Worm (Caenorhabditis elegans) whole organism, young adult: Measurements from ENCODE around the gene M163.5.

Source experiments
- B0336.3 ChIP-seq: fragments of 200-800 bp; sonication (Bioruptor generic); IDR thresholded peaks from 2 replicates; pipeline ENCODE4 v1.3.6; 2022; ENCODE audit warnings: missing genetic modification characterization, missing compliant biosample characterization
- C06A6.2 ChIP-seq: fragments of 200-800 bp; sonication (Bioruptor generic); conservative IDR thresholded peaks from 2 replicates; pipeline ENCODE4 v1.3.6; 2022; ENCODE audit warnings: missing genetic modification characterization, missing compliant biosample characterization
- F10E7.11 ChIP-seq: sonication (generic microtip); optimal IDR thresholded peaks from 2 replicates; lab custom pipeline; 2017; ENCODE audit warnings: mild to moderate bottlenecking, missing genetic modification characterization, moderate library complexity, missing compliant biosample characterization
- F22D6.2 ChIP-seq: sonication (generic microtip); optimal IDR thresholded peaks from 2 replicates; lab custom pipeline; 2016; ENCODE audit warnings: mild to moderate bottlenecking, missing genetic modification characterization, missing compliant biosample characterization
- F33H1.4 ChIP-seq: fragments of 200-800 bp; sonication (Bioruptor generic); IDR thresholded peaks from 2 replicates; pipeline ENCODE4 v1.3.6; 2022; ENCODE audit warnings: missing genetic modification reagents, missing genetic modification characterization, missing compliant biosample characterization
- F37B4.10 ChIP-seq: fragments of 200-800 bp; sonication (Bioruptor generic); IDR thresholded peaks from 2 replicates; pipeline ENCODE4 v1.3.6; 2022; ENCODE audit warnings: missing genetic modification characterization, missing compliant biosample characterization
- K11D2.4 ChIP-seq: fragments of 200-800 bp; sonication (Bioruptor generic); IDR thresholded peaks from 2 replicates; pipeline ENCODE4 v1.3.6; 2022; ENCODE audit warnings: missing genetic modification reagents, missing genetic modification characterization, missing compliant biosample characterization
- Y53F4B.3 ChIP-seq: fragments of 200-800 bp; sonication (Bioruptor generic); IDR thresholded peaks from 2 replicates; pipeline ENCODE4 v1.3.6; 2022; ENCODE audit warnings: missing genetic modification reagents, missing genetic modification characterization, missing compliant biosample characterization
- ZK185.1 ChIP-seq: sonication (generic microtip); optimal IDR thresholded peaks from 2 replicates; lab custom pipeline; 2016; ENCODE audit warnings: mild to moderate bottlenecking, missing genetic modification characterization, missing compliant biosample characterization; ENCODE audit not compliant: poor library complexity, severe bottlenecking
- aptf-3 ChIP-seq: fragments of 200-800 bp; sonication (Bioruptor generic); IDR thresholded peaks from 2 replicates; pipeline ENCODE4 v1.3.6; 2022; ENCODE audit warnings: missing genetic modification characterization, missing compliant biosample characterization
- attf-6 ChIP-seq: fragments of 200-800 bp; sonication (Bioruptor generic); IDR thresholded peaks from 2 replicates; pipeline ENCODE4 v1.3.6; 2022; ENCODE audit warnings: missing genetic modification reagents, missing genetic modification characterization, missing compliant biosample characterization
- ceh-100 ChIP-seq: fragments of 200-800 bp; sonication (Bioruptor generic); IDR thresholded peaks from 2 replicates; pipeline ENCODE4 v1.3.6; 2022; ENCODE audit warnings: missing genetic modification reagents, missing genetic modification characterization, missing compliant biosample characterization
- ceh-40 ChIP-seq: fragments of 200-800 bp; sonication (Bioruptor generic); IDR thresholded peaks from 2 replicates; pipeline ENCODE4 v1.3.6; 2022; ENCODE audit warnings: missing genetic modification characterization, missing compliant biosample characterization
- ceh-79 ChIP-seq: sonication (generic microtip); optimal IDR thresholded peaks from 2 replicates; lab custom pipeline; 2017; ENCODE audit warnings: mild to moderate bottlenecking, missing genetic modification characterization, missing compliant biosample characterization
- ceh-91 ChIP-seq: fragments of 200-800 bp; sonication (Bioruptor generic); IDR thresholded peaks from 2 replicates; pipeline ENCODE4 v1.3.6; 2022; ENCODE audit warnings: missing genetic modification reagents, missing genetic modification characterization, missing compliant biosample characterization
- dox-1 ChIP-seq: fragments of 200-800 bp; sonication (Bioruptor generic); IDR thresholded peaks from 2 replicates; pipeline ENCODE4 v1.3.6; 2022; ENCODE audit warnings: missing genetic modification reagents, missing genetic modification characterization, missing compliant biosample characterization
- dpff-1 ChIP-seq: sonication (generic microtip); optimal IDR thresholded peaks from 2 replicates; lab custom pipeline; 2017; ENCODE audit warnings: mild to moderate bottlenecking, missing genetic modification characterization, missing compliant biosample characterization
- dpl-1 ChIP-seq: fragments of 150-350 bp; optimal IDR thresholded peaks from 2 replicates; lab custom pipeline; 2014; ENCODE audit warnings: missing biosample characterization, missing genetic modification reagents, missing genetic modification characterization
- efl-1 ChIP-seq: fragments of 150-350 bp; optimal IDR thresholded peaks from 2 replicates; lab custom pipeline; 2014; ENCODE audit warnings: missing biosample characterization, missing genetic modification reagents, missing genetic modification characterization
- egl-18 ChIP-seq: fragments of 200-800 bp; sonication (Bioruptor generic); IDR thresholded peaks from 2 replicates; pipeline ENCODE4 v1.3.6; 2022; ENCODE audit warnings: missing genetic modification reagents, missing genetic modification characterization, missing compliant biosample characterization
- egrh-3 ChIP-seq: fragments of 200-800 bp; sonication (Bioruptor generic); IDR thresholded peaks from 2 replicates; pipeline ENCODE4 v1.3.6; 2022; ENCODE audit warnings: missing genetic modification reagents, missing genetic modification characterization, missing compliant biosample characterization
- ekl-4 ChIP-seq: fragments of 200-800 bp; sonication (Bioruptor generic); IDR thresholded peaks from 2 replicates; pipeline ENCODE4 v1.3.6; 2022; ENCODE audit warnings: missing genetic modification reagents, missing genetic modification characterization, missing compliant biosample characterization
- ets-4 ChIP-seq: fragments of 200-800 bp; sonication (Bioruptor generic); optimal IDR thresholded peaks from 2 replicates; lab custom pipeline; 2018; ENCODE audit warnings: mild to moderate bottlenecking, missing genetic modification characterization, missing compliant biosample characterization
- gei-17 ChIP-seq: fragments of 200-800 bp; sonication (Bioruptor generic); optimal IDR thresholded peaks from 2 replicates; lab custom pipeline; 2018; ENCODE audit warnings: mild to moderate bottlenecking, missing genetic modification characterization, missing compliant biosample characterization
- him-1 ChIP-seq: sonication (generic microtip); optimal IDR thresholded peaks from 2 replicates; lab custom pipeline; 2016; ENCODE audit warnings: missing genotype, missing genetic modification reagents, missing genetic modification characterization, missing compliant biosample characterization
- hlh-26 ChIP-seq: fragments of 200-800 bp; sonication (Bioruptor generic); conservative IDR thresholded peaks from 2 replicates; pipeline ENCODE4 v1.3.6; 2022; ENCODE audit warnings: missing genetic modification reagents, missing genetic modification characterization, missing compliant biosample characterization
- hmg-1.2 ChIP-seq: fragments of 200-800 bp; sonication (Bioruptor generic); IDR thresholded peaks from 2 replicates; pipeline ENCODE4 v1.3.6; 2022; ENCODE audit warnings: missing genetic modification reagents, missing genetic modification characterization, missing compliant biosample characterization
- hsf-1 ChIP-seq: fragments of 200-800 bp; sonication (Bioruptor generic); IDR thresholded peaks from 2 replicates; pipeline ENCODE4 v1.3.6; 2022; ENCODE audit warnings: missing genetic modification reagents, missing genetic modification characterization, missing compliant biosample characterization
- lin-35 ChIP-seq, 3 experiments: fragments of 150-350 bp in 2 of 3; sonication (generic microtip) in 1 of 3; optimal IDR thresholded peaks; 2 replicates each; lab custom pipeline; 2014 to 2018; ENCODE audit warnings: missing biosample characterization in 3 of 3, missing genetic modification characterization in 3 of 3, missing genetic modification reagents in 3 of 3
- madf-10 ChIP-seq: sonication (generic microtip); optimal IDR thresholded peaks from 2 replicates; lab custom pipeline; 2016; ENCODE audit warnings: mild to moderate bottlenecking, missing genetic modification characterization, missing compliant biosample characterization
- madf-6 ChIP-seq: fragments of 200-800 bp; sonication (Bioruptor generic); IDR thresholded peaks from 2 replicates; pipeline ENCODE4 v1.3.6; 2022; ENCODE audit warnings: missing genetic modification reagents, missing genetic modification characterization, missing compliant biosample characterization
- madf-8 ChIP-seq: fragments of 200-800 bp; sonication (Bioruptor generic); conservative IDR thresholded peaks from 2 replicates; pipeline ENCODE4 v1.3.6; 2022; ENCODE audit warnings: missing genetic modification reagents, missing genetic modification characterization, missing compliant biosample characterization
- mcd-1 ChIP-seq: fragments of 200-800 bp; sonication (Bioruptor generic); IDR thresholded peaks from 2 replicates; pipeline ENCODE4 v1.3.6; 2022; ENCODE audit warnings: missing genetic modification reagents, missing genetic modification characterization, missing compliant biosample characterization
- nhr-120 ChIP-seq: fragments of 200-800 bp; sonication (Bioruptor generic); IDR thresholded peaks from 2 replicates; pipeline ENCODE4 v1.3.6; 2022; ENCODE audit warnings: missing genetic modification characterization, missing compliant biosample characterization
- nhr-179 ChIP-seq: sonication (generic microtip); optimal IDR thresholded peaks from 2 replicates; lab custom pipeline; 2016; ENCODE audit warnings: mild to moderate bottlenecking, missing genetic modification characterization, missing compliant biosample characterization
- nhr-80 ChIP-seq: sonication (generic microtip); optimal IDR thresholded peaks from 2 replicates; lab custom pipeline; 2016; ENCODE audit warnings: missing genetic modification characterization, missing compliant biosample characterization
- sea-2 ChIP-seq: fragments of 200-800 bp; sonication (Bioruptor generic); IDR thresholded peaks from 2 replicates; pipeline ENCODE4 v1.3.6; 2022; ENCODE audit warnings: missing genetic modification characterization, missing compliant biosample characterization
- snpc-4 ChIP-seq, 5 experiments: fragments of 150-350 bp in 1 of 5; sonication (generic microtip) in 4 of 5; optimal IDR thresholded peaks; 2 replicates each; lab custom pipeline; 2014 to 2018; ENCODE audit warnings: missing genetic modification characterization in 5 of 5, missing biosample characterization in 3 of 5, antibody characterized with exemption in 2 of 5, mild to moderate bottlenecking in 2 of 5, missing compliant biosample characterization in 2 of 5, missing genotype in 2 of 5, moderate library complexity in 2 of 5, missing genetic modification reagents in 1 of 5
- tbp1 ChIP-seq: fragments of 200-800 bp; sonication (Bioruptor generic); optimal IDR thresholded peaks from 2 replicates; lab custom pipeline; 2018; ENCODE audit warnings: mild to moderate bottlenecking, missing genetic modification characterization, missing compliant biosample characterization
- tbx-9 ChIP-seq: sonication (generic microtip); optimal IDR thresholded peaks from 2 replicates; lab custom pipeline; 2016; ENCODE audit warnings: borderline replicate concordance, missing genetic modification characterization, inconsistent platforms, missing compliant biosample characterization
- tlf-1 ChIP-seq: fragments of 200-800 bp; sonication (Bioruptor generic); optimal IDR thresholded peaks from 2 replicates; lab custom pipeline; 2018; ENCODE audit warnings: mild to moderate bottlenecking, missing genetic modification characterization, missing compliant biosample characterization
- unc-130 ChIP-seq: sonication (generic microtip); optimal IDR thresholded peaks from 2 replicates; lab custom pipeline; 2016; ENCODE audit warnings: missing genetic modification reagents, missing genetic modification characterization, missing compliant biosample characterization
- zfh-2 ChIP-seq: fragments of 200-800 bp; sonication (Bioruptor generic); conservative IDR thresholded peaks from 2 replicates; pipeline ENCODE4 v1.3.6; 2022; ENCODE audit warnings: missing genetic modification reagents, missing genetic modification characterization, missing compliant biosample characterization
- ztf-18 ChIP-seq: sonication (generic microtip); optimal IDR thresholded peaks from 2 replicates; lab custom pipeline; 2016; ENCODE audit warnings: missing genotype, mild to moderate bottlenecking, missing genetic modification characterization, missing compliant biosample characterization
- ztf-26 ChIP-seq: sonication (generic microtip); optimal IDR thresholded peaks from 2 replicates; lab custom pipeline; 2017; ENCODE audit warnings: missing genetic modification characterization, missing compliant biosample characterization
- ztf-3 ChIP-seq: fragments of 200-800 bp; sonication (Bioruptor generic); optimal IDR thresholded peaks from 2 replicates; lab custom pipeline; 2018; ENCODE audit warnings: mild to moderate bottlenecking, missing genetic modification characterization, missing compliant biosample characterization
- ztf-6 ChIP-seq: fragments of 200-800 bp; sonication (Bioruptor generic); IDR thresholded peaks from 2 replicates; pipeline ENCODE4 v1.3.6; 2022; ENCODE audit warnings: missing genetic modification reagents, missing genetic modification characterization, missing compliant biosample characterization

M163.5 gene

ce11 chrX:14478743-14479428 lies 5.0 kb downstream of the M163.5 start, which contains the start of gene M163.11 (continued):
- no peak for TF ChIP-seq madf-8
- TF ChIP-seq ztf-3: no peak
- no peak for TF ChIP-seq F22D6.2 (tag; lab: Kevin White, UChicago)
- TF ChIP-seq ZK185.1: peak; percentile 87
- no peak for TF ChIP-seq dpl-1 (GFP tag; lab: Kevin White, UChicago)
- TF ChIP-seq F33H1.4 (GFP tag; lab: Robert Waterston, UW): no peak
- 0 out of 2 replicates have a peak, but pooled peaks have one; percentile 25 for TF ChIP-seq attf-6
- TF ChIP-seq him-1 (tag; lab: Kevin White, UChicago): peak; percentile 14
- TF ChIP-seq dox-1 (GFP tag; lab: Robert Waterston, UW): peak; percentile 75
- TF ChIP-seq tbx-9 (tag; lab: Kevin White, UChicago): no peak
- TF ChIP-seq aptf-3: 0 out of 2 replicates have a peak, but pooled peaks have one; percentile 55
- TF ChIP-seq efl-1 (GFP tag; lab: Kevin White, UChicago): no peak
- TF ChIP-seq nhr-179 (tag; lab: Kevin White, UChicago): no peak
- 0 out of 2 replicates have a peak, but pooled peaks have one; percentile 55 for TF ChIP-seq ekl-4
- TF ChIP-seq F37B4.10: no peak
- no peak for TF ChIP-seq gei-17 (GFP tag; lab: Kevin White, UChicago)
- no peak for TF ChIP-seq zfh-2 (GFP tag; lab: Robert Waterston, UW)
- no peak for TF ChIP-seq hlh-26
- no peak for TF ChIP-seq hsf-1
- no peak for TF ChIP-seq dpff-1 (tag; lab: Kevin White, UChicago)
- peak; percentile 15 for TF ChIP-seq tlf-1 (GFP tag; lab: Kevin White, UChicago)
- peak; percentile 57 for TF ChIP-seq snpc-4 (GFP tag; optimal IDR thresholded peaks at IDR 0.05; lab: Kevin White, UChicago)
- TF ChIP-seq snpc-4 (tag; optimal IDR thresholded peaks at IDR 0.05; lab: Kevin White, UChicago): peak; percentile 8 to 78 (median 44)
- no peak for TF ChIP-seq unc-130 (GFP tag; lab: Kevin White, UChicago)
- TF ChIP-seq madf-6 (GFP tag; lab: Robert Waterston, UW): peak; percentile 44; the same call in 1 of the 2 replicates
- 0 out of 2 replicates have a peak, but pooled peaks have one; percentile 13 for TF ChIP-seq ztf-6 (GFP tag; lab: Robert Waterston, UW)
- no peak for TF ChIP-seq ceh-79
- peak in 1 of 3 experiments; percentile 62 for TF ChIP-seq lin-35 (GFP tag; optimal IDR thresholded peaks at IDR 0.05; lab: Kevin White, UChicago)
- no peak for TF ChIP-seq ets-4 (GFP tag; lab: Kevin White, UChicago)
- peak; percentile 8 for TF ChIP-seq nhr-80 (tag; lab: Kevin White, UChicago)
- TF ChIP-seq ceh-91 (GFP tag; lab: Robert Waterston, UW): no peak
- no peak for TF ChIP-seq egrh-3 (GFP tag; lab: Robert Waterston, UW)
- no peak for TF ChIP-seq egl-18 (GFP tag; lab: Robert Waterston, UW)
- TF ChIP-seq, all 124 proteins: peak for 57

ce11 chrX:14480248-14480647 lies 6.4 kb downstream of the M163.5 start, which contains the start of gene gfi-3:
TSS of gene gfi-3 (plus strand) at chrX:14480572.
- peak in 1 of 3 experiments; percentile 71 for TF ChIP-seq lin-35 (GFP tag; optimal IDR thresholded peaks at IDR 0.05; lab: Kevin White, UChicago)
- TF ChIP-seq Y53F4B.3 (GFP tag; lab: Robert Waterston, UW): no peak
- peak; percentile 25 for TF ChIP-seq madf-10 (tag; lab: Kevin White, UChicago)
- no peak for TF ChIP-seq egl-18 (GFP tag; lab: Robert Waterston, UW)
- no peak for TF ChIP-seq F10E7.11
- peak; percentile 77 for TF ChIP-seq zfh-2 (GFP tag; lab: Robert Waterston, UW)
- peak; percentile 94 for TF ChIP-seq ztf-18 (tag; lab: Kevin White, UChicago)
- TF ChIP-seq C06A6.2: 0 out of 2 replicates have a peak, but pooled peaks have one; percentile 33
- TF ChIP-seq tbp1 (GFP tag; lab: Kevin White, UChicago): peak; percentile 63
- TF ChIP-seq sea-2: no peak
- 0 out of 2 replicates have a peak, but pooled peaks have one; percentile 37 for TF ChIP-seq B0336.3
- TF ChIP-seq ztf-26: peak; percentile 39
- TF ChIP-seq nhr-120: no peak
- TF ChIP-seq ceh-100: 0 out of 2 replicates have a peak, but pooled peaks have one; percentile 11
- no peak for TF ChIP-seq ceh-40
- TF ChIP-seq hmg-1.2 (GFP tag; lab: Robert Waterston, UW): peak; percentile 79
- peak; percentile 69 for TF ChIP-seq mcd-1
- 0 out of 2 replicates have a peak, but pooled peaks have one; percentile 19 for TF ChIP-seq K11D2.4 (GFP tag; lab: Robert Waterston, UW)
- TF ChIP-seq snpc-4 (GFP tag; optimal IDR thresholded peaks at IDR 0.05; lab: Kevin White, UChicago): no peak
- TF ChIP-seq snpc-4 (tag; optimal IDR thresholded peaks at IDR 0.05; lab: Kevin White, UChicago): peak; percentile 67 to 92 (median 89)
- no peak for TF ChIP-seq him-1 (tag; lab: Kevin White, UChicago)
